Worm (Caenorhabditis elegans) whole organism, L4 larva: ENCODE measurements around the gene C02F5.10.
A peak's percentile ranks its signal among the peaks of the same experiment; 100 is the strongest.

ENCODE experiments used
- F26F4.8 ChIP-seq: fragments of 200-800 bp; sonication (Bioruptor generic); conservative IDR thresholded peaks from 2 replicates; pipeline ENCODE4 v1.3.6; 2022; ENCODE audit warnings: missing genetic modification characterization, missing compliant biosample characterization
- T20F7.1 ChIP-seq: fragments of 200-800 bp; sonication (Bioruptor generic); optimal IDR thresholded peaks from 2 replicates; lab custom pipeline; 2018; ENCODE audit warnings: mild to moderate bottlenecking, missing genetic modification characterization, missing compliant biosample characterization
- T26A8.4 ChIP-seq: fragments of 200-800 bp; sonication (Bioruptor generic); IDR thresholded peaks from 2 replicates; pipeline ENCODE4 v1.3.6; 2022; ENCODE audit warnings: missing genetic modification characterization, missing compliant biosample characterization
- Y105C5A.15 ChIP-seq: fragments of 200-800 bp; sonication (Bioruptor generic); IDR thresholded peaks from 2 replicates; pipeline ENCODE4 v1.3.6; 2022; ENCODE audit warnings: missing genetic modification characterization, missing compliant biosample characterization
- Y48G9A.11 ChIP-seq: fragments of 200-800 bp; sonication (Bioruptor generic); IDR thresholded peaks from 2 replicates; pipeline ENCODE4 v1.3.6; 2022; ENCODE audit warnings: missing genetic modification reagents, missing genetic modification characterization, missing compliant biosample characterization
- Y5F2A.4 ChIP-seq: fragments of 200-800 bp; sonication (Bioruptor generic); optimal IDR thresholded peaks from 2 replicates; lab custom pipeline; 2018; ENCODE audit warnings: mild to moderate bottlenecking, missing genetic modification characterization, missing compliant biosample characterization
- ZK337.2 ChIP-seq: fragments of 200-800 bp; sonication (Bioruptor generic); IDR thresholded peaks from 2 replicates; pipeline ENCODE4 v1.3.6; 2022; ENCODE audit warnings: missing genetic modification reagents, missing genetic modification characterization, missing compliant biosample characterization
- ZK546.5 ChIP-seq, 2 experiments: sonication (generic microtip); optimal IDR thresholded peaks; 2 replicates each; lab custom pipeline; 2017; ENCODE audit warnings: missing biosample characterization in 2 of 2, missing genetic modification characterization in 2 of 2
- aha-1 ChIP-seq: fragments of 150-350 bp; peaks from one replicate; lab custom pipeline; 2014; ENCODE audit warnings: missing biosample characterization, missing genetic modification characterization
- ama-1 ChIP-seq: fragments of 150-350 bp; optimal IDR thresholded peaks from 2 replicates; lab custom pipeline; 2014; ENCODE audit warnings: inconsistent platforms, mixed read lengths
- arid-1 ChIP-seq: fragments of 200-800 bp; sonication (Bioruptor generic); conservative IDR thresholded peaks from 2 replicates; pipeline ENCODE4 v1.3.6; 2022; ENCODE audit warnings: missing genetic modification reagents, missing genetic modification characterization, missing compliant biosample characterization
- ceh-20 ChIP-seq: fragments of 200-800 bp; sonication (Bioruptor generic); IDR thresholded peaks from 2 replicates; pipeline ENCODE4 v1.3.6; 2022; ENCODE audit warnings: missing genetic modification reagents, missing genetic modification characterization, missing compliant biosample characterization
- ceh-28 ChIP-seq: fragments of 150-350 bp; optimal IDR thresholded peaks from 2 replicates; lab custom pipeline; 2014; ENCODE audit warnings: missing biosample characterization, missing genetic modification reagents, missing genetic modification characterization
- ceh-82 ChIP-seq: sonication (generic microtip); optimal IDR thresholded peaks from 2 replicates; lab custom pipeline; 2017; ENCODE audit warnings: missing biosample characterization, missing genetic modification characterization
- ces-1 ChIP-seq: fragments of 150-350 bp; sonication (generic microtip); optimal IDR thresholded peaks from 4 replicates; lab custom pipeline; 2014; ENCODE audit warnings: missing biosample characterization, missing genetic modification reagents, missing genetic modification characterization
- daf-16 ChIP-seq, 3 experiments: sonication (generic microtip); optimal IDR thresholded peaks; 2 replicates each; lab custom pipeline; 2016 to 2017; ENCODE audit warnings: missing genetic modification characterization in 3 of 3, missing genetic modification reagents in 3 of 3, mild to moderate bottlenecking in 2 of 3, missing compliant biosample characterization in 2 of 3, missing biosample characterization in 1 of 3, moderate library complexity in 1 of 3
- dmd-6 ChIP-seq: fragments of 200-800 bp; sonication (Bioruptor generic); IDR thresholded peaks from 2 replicates; pipeline ENCODE4 v1.3.6; 2022; ENCODE audit warnings: missing genetic modification reagents, missing genetic modification characterization, missing compliant biosample characterization
- dmd-8 ChIP-seq: fragments of 200-800 bp; sonication (Bioruptor generic); IDR thresholded peaks from 2 replicates; pipeline ENCODE4 v1.3.6; 2022; ENCODE audit warnings: missing genetic modification characterization, missing compliant biosample characterization
- duxl-1 ChIP-seq: sonication (generic microtip); optimal IDR thresholded peaks from 2 replicates; lab custom pipeline; 2016; ENCODE audit warnings: mild to moderate bottlenecking, missing genetic modification characterization, moderate library complexity, missing compliant biosample characterization; ENCODE audit not compliant: poor library complexity
- egl-27 ChIP-seq: sonication (generic microtip); optimal IDR thresholded peaks from 3 replicates; lab custom pipeline; 2017; ENCODE audit warnings: missing biosample characterization, missing genetic modification reagents, missing genetic modification characterization
- fkh-10 ChIP-seq: fragments of 150-350 bp; optimal IDR thresholded peaks from 2 replicates; lab custom pipeline; 2014; ENCODE audit warnings: missing biosample characterization, missing genetic modification reagents, missing genetic modification characterization
- gei-8 ChIP-seq: fragments of 200-800 bp; sonication (Bioruptor generic); optimal IDR thresholded peaks from 2 replicates; lab custom pipeline; 2018; ENCODE audit warnings: mild to moderate bottlenecking, missing genetic modification characterization, missing compliant biosample characterization
- hlh-11 ChIP-seq: fragments of 200-800 bp; sonication (Bioruptor generic); optimal IDR thresholded peaks from 2 replicates; lab custom pipeline; 2018; ENCODE audit warnings: mild to moderate bottlenecking, missing genetic modification characterization, missing compliant biosample characterization
- jun-1 ChIP-seq: fragments of 150-350 bp; optimal IDR thresholded peaks from 2 replicates; lab custom pipeline; 2014; ENCODE audit warnings: missing biosample characterization, missing genetic modification reagents, missing genetic modification characterization
- lim-7 ChIP-seq: fragments of 200-800 bp; sonication (Bioruptor generic); IDR thresholded peaks from 2 replicates; pipeline ENCODE4 v1.3.6; 2022; ENCODE audit warnings: missing genetic modification characterization, missing compliant biosample characterization
- lin-1 ChIP-seq: fragments of 200-800 bp; sonication (Bioruptor generic); IDR thresholded peaks from 2 replicates; pipeline ENCODE4 v1.3.6; 2022; ENCODE audit warnings: missing genetic modification reagents, missing genetic modification characterization, missing compliant biosample characterization
- lin-29 ChIP-seq: fragments of 200-800 bp; sonication (Bioruptor generic); IDR thresholded peaks from 2 replicates; pipeline ENCODE4 v1.3.6; 2022; ENCODE audit warnings: missing genetic modification reagents, missing genetic modification characterization, missing compliant biosample characterization
- lin-38 ChIP-seq: fragments of 200-800 bp; sonication (Bioruptor generic); IDR thresholded peaks from 2 replicates; pipeline ENCODE4 v1.3.6; 2022; ENCODE audit warnings: missing genetic modification reagents, missing genetic modification characterization, missing compliant biosample characterization
- lin-39 ChIP-seq: fragments of 150-350 bp; optimal IDR thresholded peaks from 2 replicates; lab custom pipeline; 2014; ENCODE audit warnings: missing biosample characterization, missing genetic modification reagents, missing genetic modification characterization
- madf-9 ChIP-seq: fragments of 200-800 bp; sonication (Bioruptor generic); conservative IDR thresholded peaks from 2 replicates; pipeline ENCODE4 v1.3.6; 2022; ENCODE audit warnings: missing genetic modification reagents, missing genetic modification characterization, missing compliant biosample characterization
- mdl-1 ChIP-seq, 2 experiments: fragments of 150-350 bp in 1 of 2; sonication (generic microtip) in 1 of 2; optimal IDR thresholded peaks; 2 replicates each; lab custom pipeline; 2014 to 2017; ENCODE audit warnings: missing biosample characterization in 2 of 2, missing genetic modification characterization in 2 of 2
- nhr-10 ChIP-seq: fragments of 150-350 bp; optimal IDR thresholded peaks from 2 replicates; lab custom pipeline; 2014; ENCODE audit warnings: missing biosample characterization, missing genetic modification characterization
- nhr-11 ChIP-seq: fragments of 150-350 bp; optimal IDR thresholded peaks from 2 replicates; lab custom pipeline; 2014; ENCODE audit warnings: missing biosample characterization, missing genetic modification characterization
- nhr-111 ChIP-seq: fragments of 200-800 bp; sonication (Bioruptor generic); optimal IDR thresholded peaks from 2 replicates; lab custom pipeline; 2018; ENCODE audit warnings: mild to moderate bottlenecking, missing genetic modification characterization, missing compliant biosample characterization
- nhr-28 ChIP-seq: fragments of 150-350 bp; optimal IDR thresholded peaks from 2 replicates; lab custom pipeline; 2014; ENCODE audit warnings: missing biosample characterization, missing genetic modification characterization
- nhr-42 ChIP-seq: fragments of 200-800 bp; sonication (Bioruptor generic); IDR thresholded peaks from 2 replicates; pipeline ENCODE4 v1.3.6; 2022; ENCODE audit warnings: missing genetic modification characterization, missing compliant biosample characterization
- nhr-76 ChIP-seq: fragments of 150-350 bp; optimal IDR thresholded peaks from 2 replicates; lab custom pipeline; 2014; ENCODE audit warnings: missing biosample characterization, missing genetic modification characterization
- php-3 ChIP-seq: fragments of 200-800 bp; sonication (Bioruptor generic); IDR thresholded peaks from 2 replicates; pipeline ENCODE4 v1.3.6; 2022; ENCODE audit warnings: missing genetic modification reagents, missing genetic modification characterization, missing compliant biosample characterization
- pqm-1 ChIP-seq: sonication (generic microtip); optimal IDR thresholded peaks from 2 replicates; lab custom pipeline; 2017; ENCODE audit warnings: missing biosample characterization, missing genetic modification characterization
- rbr-2 ChIP-seq: sonication (generic microtip); optimal IDR thresholded peaks from 2 replicates; lab custom pipeline; 2016; ENCODE audit warnings: missing genotype, missing genetic modification characterization, missing compliant biosample characterization
- saeg-2 ChIP-seq: fragments of 200-800 bp; sonication (Bioruptor generic); IDR thresholded peaks from 2 replicates; pipeline ENCODE4 v1.3.6; 2022; ENCODE audit warnings: missing genetic modification reagents, missing genetic modification characterization, missing compliant biosample characterization
- sdz-12 ChIP-seq: fragments of 200-800 bp; sonication (Bioruptor generic); optimal IDR thresholded peaks from 2 replicates; lab custom pipeline; 2018; ENCODE audit warnings: mild to moderate bottlenecking, missing genetic modification characterization, missing compliant biosample characterization
- skn-1 ChIP-seq: fragments of 150-350 bp; optimal IDR thresholded peaks from 2 replicates; lab custom pipeline; 2014; ENCODE audit warnings: missing biosample characterization, missing genetic modification characterization
- tag-97 ChIP-seq: fragments of 200-800 bp; sonication (Bioruptor generic); IDR thresholded peaks from 2 replicates; pipeline ENCODE4 v1.3.6; 2022; ENCODE audit warnings: missing genetic modification characterization, missing compliant biosample characterization
- unc-62 ChIP-seq, 3 experiments: fragments of 150-350 bp in 1 of 3; sonication (generic microtip); optimal IDR thresholded peaks in 2 of 3; peaks in 1 of 3; 1 replicate in 1 of 3; 2 replicates in 2 of 3; lab custom pipeline; 2014 to 2017; ENCODE audit warnings: missing biosample characterization in 3 of 3, missing genetic modification characterization in 3 of 3, missing genetic modification reagents in 3 of 3, missing genotype in 1 of 3
- zfp-3 ChIP-seq: fragments of 200-800 bp; sonication (Bioruptor generic); conservative IDR thresholded peaks from 2 replicates; pipeline ENCODE4 v1.3.6; 2022; ENCODE audit warnings: missing genetic modification reagents, missing genetic modification characterization, missing compliant biosample characterization

C02F5.10 gene

DNA sequence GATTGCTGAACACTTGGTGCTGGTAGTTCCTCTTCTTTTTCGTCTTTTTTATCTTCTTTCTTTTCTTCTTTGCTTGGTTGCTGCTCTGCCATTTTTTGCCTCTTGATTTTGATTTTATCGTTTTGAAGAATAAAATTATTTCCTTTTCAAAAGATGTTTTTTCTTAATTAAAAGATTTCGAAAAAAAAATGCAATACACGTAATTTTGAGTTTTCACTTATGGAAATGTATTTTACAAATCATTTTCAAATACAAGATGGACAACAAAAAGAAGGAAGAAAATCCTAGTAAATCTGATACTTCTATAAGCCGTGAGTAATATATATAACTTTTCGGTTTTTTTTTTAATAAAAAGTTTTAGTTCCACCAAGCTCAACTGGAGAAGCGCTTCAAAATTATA is at the start of gene C02F5.10, which contains the start of gene C02F5.2:
C02F5.10 (minus strand) TSS at position 101 of the 400 bp plus-strand sequence.
C02F5.2 (plus strand) TSS at position 239 of the 400 bp plus-strand sequence.
- TF ChIP-seq lim-7 (GFP tag; lab: Robert Waterston, UW), result no peak
- TF ChIP-seq, all 104 proteins: peak for 0

DNA sequence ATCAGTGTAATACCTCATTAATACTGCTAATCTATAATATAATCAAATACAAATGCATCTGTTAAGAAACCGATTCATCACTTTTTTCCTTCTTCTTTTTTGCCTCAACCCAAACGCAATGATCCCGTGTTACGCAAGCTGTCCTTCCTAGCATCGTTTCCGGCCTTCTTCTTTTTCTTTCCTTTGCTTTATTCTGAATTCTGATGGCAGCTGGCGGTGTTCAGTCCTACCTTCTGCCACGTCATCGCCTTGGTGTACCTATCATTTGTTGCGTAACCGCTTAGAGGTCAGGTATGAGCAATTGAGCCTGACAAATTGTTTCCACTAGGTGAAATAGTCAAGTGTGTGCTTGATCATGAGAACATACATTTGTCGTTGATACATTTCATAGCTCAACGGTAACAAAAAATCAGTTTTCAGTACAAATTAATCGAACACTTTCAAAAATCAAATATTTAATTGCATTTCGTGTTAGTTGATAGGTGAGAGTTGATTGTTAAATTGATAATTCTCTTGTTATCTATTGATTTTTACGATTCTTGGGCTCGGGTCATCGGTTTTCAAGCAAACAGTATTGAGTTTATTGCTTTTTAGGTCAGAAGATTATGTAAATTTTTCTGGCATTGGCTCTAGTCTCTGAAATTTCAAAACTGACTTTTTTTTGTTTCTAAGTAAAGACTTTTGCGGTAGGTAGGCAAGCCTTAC is 49.1 kb upstream of the C02F5.10 start:
- TF ChIP-seq skn-1 (tag; lab: Kevin White, UChicago), result no peak
- TF ChIP-seq daf-16 (GFP tag; optimal IDR thresholded peaks at IDR 0.05; lab: Kevin White, UChicago), result no peak
- TF ChIP-seq daf-16 (tag; optimal IDR thresholded peaks at IDR 0.05; lab: Kevin White, UChicago), result peak; percentile 36
- TF ChIP-seq madf-9 (GFP tag; lab: Robert Waterston, UW), result no peak
- TF ChIP-seq T26A8.4 (GFP tag; lab: Robert Waterston, UW), result no peak
- no peak for TF ChIP-seq rbr-2 (tag; lab: Kevin White, UChicago)
- TF ChIP-seq unc-62 (GFP tag; optimal IDR thresholded peaks at IDR 0.05 in 1 of 2; lab: Kevin White, UChicago), result peak in 1 of 2 experiments; percentile 54
- no peak for TF ChIP-seq unc-62 (tag; optimal IDR thresholded peaks at IDR 0.05; lab: Kevin White, UChicago)
- TF ChIP-seq nhr-42 (GFP tag; lab: Robert Waterston, UW), result no peak
- TF ChIP-seq sdz-12, result no peak
- TF ChIP-seq hlh-11 (tag; lab: Kevin White, UChicago), result peak; percentile 1
- no peak for TF ChIP-seq arid-1 (GFP tag; lab: Robert Waterston, UW)
- no peak for TF ChIP-seq duxl-1
- no peak for TF ChIP-seq ces-1 (GFP tag; lab: Kevin White, UChicago)
- TF ChIP-seq T20F7.1, result no peak
- no peak for TF ChIP-seq zfp-3 (GFP tag; lab: Robert Waterston, UW)
- TF ChIP-seq aha-1, result peak; percentile 88
- TF ChIP-seq php-3 (GFP tag; lab: Robert Waterston, UW), result peak; percentile 58; the same call in 1 of the 2 replicates
- no peak for TF ChIP-seq saeg-2 (GFP tag; lab: Robert Waterston, UW)
- no peak for TF ChIP-seq ceh-82 (tag; lab: Kevin White, UChicago)
- TF ChIP-seq nhr-11 (tag; lab: Kevin White, UChicago), result no peak
- TF ChIP-seq egl-27 (tag; lab: Kevin White, UChicago), result no peak
- TF ChIP-seq dmd-8 (GFP tag; lab: Robert Waterston, UW), result no peak
- TF ChIP-seq lin-29 (GFP tag; lab: Robert Waterston, UW), result no peak

DNA sequence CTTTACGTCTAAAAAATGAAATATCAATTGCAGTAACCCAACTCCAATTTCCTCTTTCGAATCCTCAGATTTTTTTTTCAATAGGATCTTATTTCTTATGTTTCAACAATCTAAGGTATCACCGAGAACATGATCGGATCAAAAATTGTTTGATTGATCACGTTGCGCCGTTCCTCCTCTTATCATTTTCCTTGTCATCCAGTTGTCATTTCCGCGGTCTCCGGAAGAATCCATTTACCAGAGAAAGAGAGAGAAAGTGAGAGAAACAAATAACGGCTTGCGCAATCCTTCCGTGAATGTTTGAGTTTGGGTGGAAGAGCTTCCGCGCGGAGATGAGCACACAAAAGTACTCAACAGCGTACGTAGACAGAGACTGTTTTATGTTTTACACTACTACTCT is 44.0 kb upstream of the C02F5.10 start:
- TF ChIP-seq lin-1 (GFP tag; lab: Robert Waterston, UW) (no peak), mdl-1 (tag; optimal IDR thresholded peaks at IDR 0.05; lab: Kevin White, UChicago) (no peak), dmd-6 (GFP tag; lab: Robert Waterston, UW) (peak; percentile 93), rbr-2 (tag; lab: Kevin White, UChicago) (no peak), ZK546.5 (tag; optimal IDR thresholded peaks at IDR 0.05; lab: Kevin White, UChicago) (no peak), nhr-28 (tag; lab: Kevin White, UChicago) (peak; percentile 3), pqm-1 (tag; lab: Kevin White, UChicago) (no peak), jun-1 (tag; lab: Kevin White, UChicago) (no peak), ama-1 (lab: Kevin White, UChicago) (no peak), nhr-111 (GFP tag; lab: Kevin White, UChicago) (no peak), ceh-20 (GFP tag; lab: Robert Waterston, UW) (no peak), tag-97 (no peak), ZK337.2 (no peak), nhr-76 (tag; lab: Kevin White, UChicago) (no peak), madf-9 (GFP tag; lab: Robert Waterston, UW) (no peak), lin-29 (GFP tag; lab: Robert Waterston, UW) (no peak), Y105C5A.15 (GFP tag; lab: Robert Waterston, UW) (no peak), gei-8 (no peak), saeg-2 (GFP tag; lab: Robert Waterston, UW) (no peak), F26F4.8 (no peak), ceh-28 (tag; lab: Kevin White, UChicago) (no peak), fkh-10 (GFP tag; lab: Kevin White, UChicago) (no peak), zfp-3 (GFP tag; lab: Robert Waterston, UW) (no peak), Y48G9A.11 (GFP tag; lab: Robert Waterston, UW) (no peak), ceh-82 (tag; lab: Kevin White, UChicago) (no peak), lin-39 (tag; lab: Kevin White, UChicago) (no peak), dmd-8 (GFP tag; lab: Robert Waterston, UW) (no peak), nhr-10 (tag; lab: Kevin White, UChicago) (no peak), lin-38 (GFP tag; lab: Robert Waterston, UW) (no peak), Y5F2A.4 (GFP tag; lab: Kevin White, UChicago) (no peak)
